Worm (Caenorhabditis elegans) whole organism, mixed stage, embryonic: ENCODE data around the gene lin-3.
A peak's percentile ranks its signal among the peaks of the same experiment; 100 is the strongest.

Source experiments
- bed-3 ChIP-seq: fragments of 200-800 bp; sonication (Bioruptor generic); optimal IDR thresholded peaks from 3 replicates; lab custom pipeline; 2018; ENCODE audit warnings: mild to moderate bottlenecking, missing genetic modification characterization, moderate library complexity, missing compliant biosample characterization
- blmp-1 ChIP-seq: fragments of 150-350 bp; optimal IDR thresholded peaks from 2 replicates; lab custom pipeline; 2014; ENCODE audit warnings: missing biosample characterization, missing genetic modification characterization
- ceh-39 ChIP-seq: fragments of 150-350 bp; optimal IDR thresholded peaks from 2 replicates; lab custom pipeline; 2014; ENCODE audit warnings: missing biosample characterization, missing genetic modification characterization
- ceh-43 ChIP-seq: fragments of 200-800 bp; sonication (Bioruptor generic); optimal IDR thresholded peaks from 2 replicates; lab custom pipeline; 2018; ENCODE audit warnings: mild to moderate bottlenecking, missing genetic modification characterization, moderate library complexity, missing compliant biosample characterization
- ceh-83 ChIP-seq: fragments of 200-800 bp; sonication (Bioruptor generic); optimal IDR thresholded peaks from 2 replicates; lab custom pipeline; 2018; ENCODE audit warnings: mild to moderate bottlenecking, missing genetic modification characterization, missing compliant biosample characterization
- ces-1 ChIP-seq: fragments of 150-350 bp; optimal IDR thresholded peaks from 2 replicates; lab custom pipeline; 2014; ENCODE audit warnings: missing biosample characterization, missing genetic modification reagents, missing genetic modification characterization
- cnd-1 ChIP-seq: fragments of 200-800 bp; sonication (Bioruptor generic); optimal IDR thresholded peaks from 2 replicates; lab custom pipeline; 2018; ENCODE audit warnings: mild to moderate bottlenecking, missing genetic modification characterization, missing compliant biosample characterization
- elt-1 ChIP-seq: sonication (generic microtip); optimal IDR thresholded peaks from 2 replicates; lab custom pipeline; 2017; ENCODE audit warnings: missing genetic modification characterization, mild to moderate bottlenecking, missing compliant biosample characterization, antibody characterized with exemption, moderate library complexity, borderline replicate concordance; ENCODE audit not compliant: insufficient read depth
- elt-3 ChIP-seq: fragments of 150-350 bp; optimal IDR thresholded peaks from 2 replicates; lab custom pipeline; 2014; ENCODE audit warnings: missing biosample characterization, missing genetic modification characterization
- ham-2 ChIP-seq: fragments of 200-800 bp; sonication (Bioruptor generic); optimal IDR thresholded peaks from 2 replicates; lab custom pipeline; 2018; ENCODE audit warnings: mild to moderate bottlenecking, missing genetic modification characterization, missing compliant biosample characterization
- hlh-1 ChIP-seq: fragments of 150-350 bp; optimal IDR thresholded peaks from 2 replicates; lab custom pipeline; 2014; ENCODE audit warnings: missing biosample characterization, missing genetic modification reagents, missing genetic modification characterization
- lin-13 ChIP-seq: fragments of 150-350 bp; optimal IDR thresholded peaks from 2 replicates; lab custom pipeline; 2014; ENCODE audit warnings: missing biosample characterization, missing genetic modification characterization
- lin-32 ChIP-seq: fragments of 200-800 bp; sonication (Bioruptor generic); optimal IDR thresholded peaks from 2 replicates; lab custom pipeline; 2018; ENCODE audit warnings: mild to moderate bottlenecking, missing genetic modification characterization, missing compliant biosample characterization
- lsy-2 ChIP-seq: fragments of 150-350 bp; optimal IDR thresholded peaks from 2 replicates; lab custom pipeline; 2014; ENCODE audit warnings: missing biosample characterization, missing genetic modification characterization
- mab-5 ChIP-seq: fragments of 150-350 bp; optimal IDR thresholded peaks from 2 replicates; lab custom pipeline; 2014; ENCODE audit warnings: missing biosample characterization, missing genetic modification characterization
- mep-1 ChIP-seq: fragments of 150-350 bp; optimal IDR thresholded peaks from 2 replicates; lab custom pipeline; 2017; ENCODE audit warnings: missing biosample characterization, missing genetic modification reagents, missing genetic modification characterization, inconsistent platforms
- mls-2 ChIP-seq: sonication (generic microtip); optimal IDR thresholded peaks from 2 replicates; lab custom pipeline; 2016; ENCODE audit warnings: mild to moderate bottlenecking, missing genetic modification characterization, moderate library complexity, missing compliant biosample characterization
- nhr-12 ChIP-seq: fragments of 150-350 bp; optimal IDR thresholded peaks from 2 replicates; lab custom pipeline; 2014; ENCODE audit warnings: missing biosample characterization, missing genetic modification characterization
- nhr-2 ChIP-seq: fragments of 150-350 bp; optimal IDR thresholded peaks from 2 replicates; lab custom pipeline; 2014; ENCODE audit warnings: missing biosample characterization, missing genetic modification characterization
- nhr-237 ChIP-seq: fragments of 150-350 bp; optimal IDR thresholded peaks from 2 replicates; lab custom pipeline; 2014; ENCODE audit warnings: missing biosample characterization, missing genetic modification characterization
- nhr-28 ChIP-seq: fragments of 150-350 bp; optimal IDR thresholded peaks from 2 replicates; lab custom pipeline; 2014; ENCODE audit warnings: missing biosample characterization, missing genetic modification characterization
- nhr-76 ChIP-seq: sonication (generic microtip); optimal IDR thresholded peaks from 2 replicates; lab custom pipeline; 2017; ENCODE audit warnings: missing biosample characterization, missing genetic modification characterization
- sem-2 ChIP-seq: fragments of 200-800 bp; sonication (Bioruptor generic); optimal IDR thresholded peaks from 2 replicates; lab custom pipeline; 2018; ENCODE audit warnings: mild to moderate bottlenecking, missing genetic modification characterization, missing compliant biosample characterization
- snpc-4 ChIP-seq: fragments of 150-350 bp; optimal IDR thresholded peaks from 2 replicates; lab custom pipeline; 2014; ENCODE audit warnings: missing biosample characterization, missing genetic modification characterization
- sptf-1 ChIP-seq: sonication (generic microtip); optimal IDR thresholded peaks from 2 replicates; lab custom pipeline; 2017; ENCODE audit warnings: mild to moderate bottlenecking, missing genetic modification characterization, moderate library complexity, missing compliant biosample characterization
- tbx-8 ChIP-seq: fragments of 200-800 bp; sonication (Bioruptor generic); optimal IDR thresholded peaks from 2 replicates; lab custom pipeline; 2018; ENCODE audit warnings: mild to moderate bottlenecking, missing genetic modification characterization, moderate library complexity, missing compliant biosample characterization
- unc-120 ChIP-seq: sonication (generic microtip); optimal IDR thresholded peaks from 2 replicates; lab custom pipeline; 2017; ENCODE audit warnings: missing genetic modification characterization, missing compliant biosample characterization; ENCODE audit not compliant: poor library complexity, severe bottlenecking
- unc-39 ChIP-seq: fragments of 150-350 bp; optimal IDR thresholded peaks from 2 replicates; lab custom pipeline; 2014; ENCODE audit warnings: missing biosample characterization, missing genetic modification characterization
- unc-62 ChIP-seq: fragments of 150-350 bp; optimal IDR thresholded peaks from 2 replicates; lab custom pipeline; 2014; ENCODE audit warnings: missing biosample characterization, missing genetic modification reagents, missing genetic modification characterization
- zip-8 ChIP-seq: fragments of 150-350 bp; optimal IDR thresholded peaks from 2 replicates; lab custom pipeline; 2014; ENCODE audit warnings: missing biosample characterization, missing genetic modification characterization
- ztf-11 ChIP-seq: fragments of 150-350 bp; optimal IDR thresholded peaks from 2 replicates; lab custom pipeline; 2014; ENCODE audit warnings: missing biosample characterization, missing genetic modification characterization

The lin-3 gene

DNA sequence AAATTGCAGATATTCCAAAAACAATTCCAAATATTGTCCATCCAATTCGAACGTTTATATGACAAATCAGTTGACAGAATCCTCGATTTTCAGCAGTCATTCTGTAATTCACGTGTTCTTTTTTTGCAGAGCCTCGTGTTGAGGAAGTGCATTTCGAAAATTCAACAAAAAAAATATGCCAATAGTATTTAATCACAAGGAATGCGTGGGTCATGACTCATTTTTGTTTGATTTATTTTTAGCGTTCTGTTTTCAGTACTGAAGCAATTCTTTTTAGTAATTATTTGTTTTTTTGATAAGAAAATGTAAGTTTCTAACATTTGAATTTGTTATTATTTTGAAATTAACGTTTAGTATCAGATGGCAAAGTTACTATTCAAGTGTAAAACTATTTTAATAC, 23.2 kb upstream of the lin-3 start, which contains the start of gene hrg-4:
Gene hrg-4, minus strand, starts transcription at position 101 of the 400 bp plus-strand sequence.
- TF ChIP-seq elt-3 (tag; lab: Kevin White, UChicago) (no peak), nhr-76 (tag; lab: Kevin White, UChicago) (no peak), zip-8 (tag; lab: Kevin White, UChicago) (no peak), sptf-1 (tag; lab: Kevin White, UChicago) (no peak), ces-1 (GFP tag; lab: Kevin White, UChicago) (no peak), unc-39 (no peak), ham-2 (GFP tag; lab: Kevin White, UChicago) (no peak), ceh-39 (tag; lab: Kevin White, UChicago) (no peak), blmp-1 (tag; lab: Kevin White, UChicago) (no peak), ztf-11 (no peak), hlh-1 (tag; lab: Kevin White, UChicago) (no peak), nhr-237 (tag; lab: Kevin White, UChicago) (no peak), mls-2 (tag; lab: Kevin White, UChicago) (no peak), ceh-43 (GFP tag; lab: Kevin White, UChicago) (no peak), ceh-83 (no peak), lin-32 (GFP tag; lab: Kevin White, UChicago) (no peak), snpc-4 (tag; lab: Kevin White, UChicago) (no peak), sem-2 (no peak)
- TF ChIP-seq, all 35 proteins: peak for 0

DNA sequence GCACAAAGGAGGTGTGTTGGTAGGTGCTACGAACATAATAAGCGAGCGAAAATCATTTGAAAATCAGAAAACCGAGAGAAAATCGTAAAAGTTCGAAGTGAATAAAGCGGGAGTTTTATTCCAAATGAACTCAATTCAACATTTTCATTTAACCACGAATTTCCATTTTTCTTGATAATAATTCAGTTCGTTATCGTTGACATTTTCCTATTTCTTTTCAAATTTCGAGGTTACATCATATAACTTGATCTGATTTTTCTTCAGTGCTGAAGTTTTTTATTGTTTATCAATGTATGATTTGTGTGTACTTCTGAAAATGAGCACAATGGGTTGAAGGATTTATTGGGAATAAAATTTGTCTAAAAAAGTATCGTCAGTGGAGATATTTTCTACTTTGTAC, 22.5 kb upstream of the lin-3 start:
- no peak for TF ChIP-seq elt-1 (tag; lab: Kevin White, UChicago)
- no peak for TF ChIP-seq nhr-2 (tag; lab: Kevin White, UChicago)
- TF ChIP-seq cnd-1 (tag; lab: Kevin White, UChicago), result no peak
- TF ChIP-seq hlh-1 (tag; lab: Kevin White, UChicago), result no peak
- TF ChIP-seq zip-8 (tag; lab: Kevin White, UChicago), result no peak
- TF ChIP-seq ceh-83, result no peak
- no peak for TF ChIP-seq nhr-76 (tag; lab: Kevin White, UChicago)
- no peak for TF ChIP-seq mab-5 (tag; lab: Kevin White, UChicago)
- TF ChIP-seq sem-2, result no peak
- no peak for TF ChIP-seq blmp-1 (tag; lab: Kevin White, UChicago)
- TF ChIP-seq unc-120 (tag; lab: Kevin White, UChicago), result no peak
- TF ChIP-seq unc-39, result no peak
- TF ChIP-seq lin-13 (tag; lab: Kevin White, UChicago), result no peak
- TF ChIP-seq nhr-12 (tag; lab: Kevin White, UChicago), result no peak
- no peak for TF ChIP-seq tbx-8 (GFP tag; lab: Kevin White, UChicago)
- TF ChIP-seq lin-32 (GFP tag; lab: Kevin White, UChicago), result no peak

DNA sequence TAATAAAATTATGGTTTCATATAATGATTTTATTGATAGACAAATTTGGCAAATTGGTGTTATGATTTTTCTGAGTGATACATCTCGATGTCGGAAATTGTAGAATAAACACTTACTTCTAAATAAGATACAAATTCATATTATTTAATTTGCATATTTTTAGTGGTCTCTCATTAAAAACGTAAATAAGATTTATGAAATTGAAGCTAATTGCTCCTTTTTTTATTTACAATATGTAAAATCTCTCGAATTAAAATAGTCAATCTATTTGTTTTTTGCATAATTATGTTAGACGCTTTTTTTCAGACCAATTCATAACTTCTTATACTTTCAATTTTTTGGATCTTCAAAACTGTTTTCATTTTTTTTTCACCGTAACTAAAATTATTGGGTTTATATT, 21.8 kb upstream of the lin-3 start, which contains the start of gene hrg-6:
Gene hrg-6, plus strand, starts transcription at position 301 of the 400 bp plus-strand sequence.
- TF ChIP-seq ham-2 (GFP tag; lab: Kevin White, UChicago) (no peak), ceh-83 (no peak), hlh-1 (tag; lab: Kevin White, UChicago) (no peak), mab-5 (tag; lab: Kevin White, UChicago) (no peak), nhr-12 (tag; lab: Kevin White, UChicago) (no peak), lsy-2 (no peak), unc-120 (tag; lab: Kevin White, UChicago) (no peak), unc-62 (GFP tag; lab: Kevin White, UChicago) (no peak), ces-1 (GFP tag; lab: Kevin White, UChicago) (no peak), nhr-28 (tag; lab: Kevin White, UChicago) (no peak), bed-3 (no peak), ztf-11 (no peak)
- TF ChIP-seq, all 35 proteins: peak for 0

DNA sequence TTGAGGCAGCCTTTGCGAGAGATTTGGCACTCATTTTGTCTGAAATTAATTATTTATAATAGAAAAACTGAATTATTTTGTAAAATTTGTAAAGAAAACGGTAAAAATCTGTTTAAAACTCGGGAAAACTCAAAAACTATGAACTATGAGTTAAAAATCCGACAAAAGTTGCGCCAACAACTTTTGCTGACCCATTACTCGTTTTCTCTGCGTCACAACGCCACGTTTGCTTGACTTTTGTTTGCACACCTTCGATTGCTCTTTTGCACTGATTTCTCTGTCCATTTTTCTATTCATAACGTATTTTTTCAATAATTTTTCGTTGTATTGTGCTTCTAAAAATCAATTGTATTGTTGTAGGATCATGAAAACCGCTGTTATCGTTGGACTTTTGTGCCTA, 17.9 kb upstream of the lin-3 start, which contains the start of gene fkb-1:
Gene fkb-1, plus strand, starts transcription at position 361 of the 400 bp plus-strand sequence.
- TF ChIP-seq mls-2 (tag; lab: Kevin White, UChicago), result no peak
- peak; percentile 3 for TF ChIP-seq hlh-1 (tag; lab: Kevin White, UChicago)
- TF ChIP-seq lin-13 (tag; lab: Kevin White, UChicago), result peak; percentile 80
- TF ChIP-seq elt-1 (tag; lab: Kevin White, UChicago), result no peak
- peak; percentile 5 for TF ChIP-seq mep-1 (tag; lab: Kevin White, UChicago)
- TF ChIP-seq sptf-1 (tag; lab: Kevin White, UChicago), result no peak
